Worm (Caenorhabditis elegans) whole organism, young adult: Measurements from ENCODE around the gene wdr-46.

Experiments
- B0019.2 ChIP-seq: fragments of 200-800 bp; sonication (Bioruptor generic); conservative IDR thresholded peaks from 2 replicates; pipeline ENCODE4 v1.3.6; 2022; ENCODE audit warnings: missing genetic modification reagents, missing genetic modification characterization, missing compliant biosample characterization
- C06A6.2 ChIP-seq: fragments of 200-800 bp; sonication (Bioruptor generic); conservative IDR thresholded peaks from 2 replicates; pipeline ENCODE4 v1.3.6; 2022; ENCODE audit warnings: missing genetic modification characterization, missing compliant biosample characterization
- F33H1.4 ChIP-seq: fragments of 200-800 bp; sonication (Bioruptor generic); IDR thresholded peaks from 2 replicates; pipeline ENCODE4 v1.3.6; 2022; ENCODE audit warnings: missing genetic modification reagents, missing genetic modification characterization, missing compliant biosample characterization
- F49E8.2 ChIP-seq: sonication (generic microtip); optimal IDR thresholded peaks from 3 replicates; lab custom pipeline; 2017; ENCODE audit warnings: missing genetic modification characterization, mild to moderate bottlenecking, missing compliant biosample characterization, antibody characterized with exemption, moderate library complexity; ENCODE audit not compliant: insufficient read depth
- F52B5.7 ChIP-seq: sonication (generic microtip); optimal IDR thresholded peaks from 2 replicates; lab custom pipeline; 2016; ENCODE audit warnings: mild to moderate bottlenecking, missing genetic modification characterization, missing compliant biosample characterization
- F57C9.4 ChIP-seq: sonication (generic microtip); optimal IDR thresholded peaks from 2 replicates; lab custom pipeline; 2017; ENCODE audit warnings: mild to moderate bottlenecking, missing genetic modification characterization, missing compliant biosample characterization
- K11D2.4 ChIP-seq: fragments of 200-800 bp; sonication (Bioruptor generic); IDR thresholded peaks from 2 replicates; pipeline ENCODE4 v1.3.6; 2022; ENCODE audit warnings: missing genetic modification reagents, missing genetic modification characterization, missing compliant biosample characterization
- K12H6.12 ChIP-seq: fragments of 200-800 bp; sonication (Bioruptor generic); optimal IDR thresholded peaks from 2 replicates; lab custom pipeline; 2018; ENCODE audit warnings: mild to moderate bottlenecking, missing genetic modification characterization, missing compliant biosample characterization
- Y67H2A.10 ChIP-seq: fragments of 200-800 bp; sonication (Bioruptor generic); conservative IDR thresholded peaks from 2 replicates; pipeline ENCODE4 v1.3.6; 2022; ENCODE audit warnings: missing genetic modification reagents, missing genetic modification characterization, missing compliant biosample characterization
- ama-1 ChIP-seq, 3 experiments: fragments of 150-350 bp in 1 of 3; sonication (generic microtip) in 2 of 3; optimal IDR thresholded peaks; 2 replicates each; lab custom pipeline; 2014 to 2018; ENCODE audit warnings: missing biosample characterization in 2 of 3, missing genetic modification characterization in 2 of 3, missing genetic modification reagents in 2 of 3
- aptf-2 ChIP-seq: fragments of 200-800 bp; sonication (Bioruptor generic); conservative IDR thresholded peaks from 2 replicates; pipeline ENCODE4 v1.3.6; 2022; ENCODE audit warnings: missing genetic modification reagents, missing genetic modification characterization, missing compliant biosample characterization
- aptf-3 ChIP-seq: fragments of 200-800 bp; sonication (Bioruptor generic); IDR thresholded peaks from 2 replicates; pipeline ENCODE4 v1.3.6; 2022; ENCODE audit warnings: missing genetic modification characterization, missing compliant biosample characterization
- atf-7 ChIP-seq: sonication (generic microtip); optimal IDR thresholded peaks from 2 replicates; lab custom pipeline; 2017; ENCODE audit warnings: mild to moderate bottlenecking, missing genetic modification characterization, missing compliant biosample characterization
- attf-6 ChIP-seq: fragments of 200-800 bp; sonication (Bioruptor generic); IDR thresholded peaks from 2 replicates; pipeline ENCODE4 v1.3.6; 2022; ENCODE audit warnings: missing genetic modification reagents, missing genetic modification characterization, missing compliant biosample characterization
- bed-1 ChIP-seq: fragments of 200-800 bp; sonication (Bioruptor generic); IDR thresholded peaks from 2 replicates; pipeline ENCODE4 v1.3.6; 2022; ENCODE audit warnings: missing genetic modification reagents, missing genetic modification characterization, missing compliant biosample characterization
- bed-2 ChIP-seq: fragments of 200-800 bp; sonication (Bioruptor generic); IDR thresholded peaks from 2 replicates; pipeline ENCODE4 v1.3.6; 2022; ENCODE audit warnings: missing genetic modification reagents, missing genetic modification characterization, missing compliant biosample characterization
- ccch-3 ChIP-seq: fragments of 200-800 bp; sonication (Bioruptor generic); optimal IDR thresholded peaks from 2 replicates; lab custom pipeline; 2018; ENCODE audit warnings: mild to moderate bottlenecking, missing genetic modification characterization, missing compliant biosample characterization
- cebp-1 ChIP-seq, 2 experiments: fragments of 200-800 bp in 1 of 2; sonication (Bioruptor generic) in 1 of 2; sonication (generic microtip) in 1 of 2; IDR thresholded peaks in 1 of 2; optimal IDR thresholded peaks in 1 of 2; 2 replicates each; pipeline versions ENCODE4 v1.3.6 to Lab custom; 2017 to 2022; ENCODE audit warnings: missing compliant biosample characterization in 2 of 2, missing genetic modification characterization in 2 of 2, mild to moderate bottlenecking in 1 of 2, missing genetic modification reagents in 1 of 2, moderate library complexity in 1 of 2
- cebp-2 ChIP-seq: fragments of 200-800 bp; sonication (Bioruptor generic); IDR thresholded peaks from 2 replicates; pipeline ENCODE4 v1.3.6; 2022; ENCODE audit warnings: missing genetic modification characterization, missing compliant biosample characterization
- ceh-27 ChIP-seq: fragments of 200-800 bp; sonication (Bioruptor generic); optimal IDR thresholded peaks from 2 replicates; lab custom pipeline; 2018; ENCODE audit warnings: mild to moderate bottlenecking, missing genetic modification characterization, moderate library complexity, missing compliant biosample characterization
- ceh-40 ChIP-seq: fragments of 200-800 bp; sonication (Bioruptor generic); IDR thresholded peaks from 2 replicates; pipeline ENCODE4 v1.3.6; 2022; ENCODE audit warnings: missing genetic modification characterization, missing compliant biosample characterization
- ceh-58 ChIP-seq: fragments of 200-800 bp; sonication (Bioruptor generic); IDR thresholded peaks from 2 replicates; pipeline ENCODE4 v1.3.6; 2022; ENCODE audit warnings: missing genetic modification characterization, missing compliant biosample characterization
- dox-1 ChIP-seq: fragments of 200-800 bp; sonication (Bioruptor generic); IDR thresholded peaks from 2 replicates; pipeline ENCODE4 v1.3.6; 2022; ENCODE audit warnings: missing genetic modification reagents, missing genetic modification characterization, missing compliant biosample characterization
- efl-1 ChIP-seq: fragments of 150-350 bp; optimal IDR thresholded peaks from 2 replicates; lab custom pipeline; 2014; ENCODE audit warnings: missing biosample characterization, missing genetic modification reagents, missing genetic modification characterization
- gei-17 ChIP-seq: fragments of 200-800 bp; sonication (Bioruptor generic); optimal IDR thresholded peaks from 2 replicates; lab custom pipeline; 2018; ENCODE audit warnings: mild to moderate bottlenecking, missing genetic modification characterization, missing compliant biosample characterization
- hlh-12 ChIP-seq: sonication (generic microtip); optimal IDR thresholded peaks from 2 replicates; lab custom pipeline; 2016; ENCODE audit warnings: missing genetic modification characterization, missing compliant biosample characterization
- hmg-20 ChIP-seq: fragments of 200-800 bp; sonication (Bioruptor generic); IDR thresholded peaks from 2 replicates; pipeline ENCODE4 v1.3.6; 2022; ENCODE audit warnings: missing genetic modification reagents, missing genetic modification characterization, missing compliant biosample characterization
- let-526 ChIP-seq: fragments of 200-800 bp; sonication (Bioruptor generic); IDR thresholded peaks from 2 replicates; pipeline ENCODE4 v1.3.6; 2022; ENCODE audit warnings: missing genetic modification reagents, missing genetic modification characterization, missing compliant biosample characterization
- lin-54 ChIP-seq: fragments of 200-800 bp; sonication (Bioruptor generic); optimal IDR thresholded peaks from 2 replicates; lab custom pipeline; 2018; ENCODE audit warnings: mild to moderate bottlenecking, missing genetic modification characterization, missing compliant biosample characterization
- madf-10 ChIP-seq: sonication (generic microtip); optimal IDR thresholded peaks from 2 replicates; lab custom pipeline; 2016; ENCODE audit warnings: mild to moderate bottlenecking, missing genetic modification characterization, missing compliant biosample characterization
- nhr-120 ChIP-seq: fragments of 200-800 bp; sonication (Bioruptor generic); IDR thresholded peaks from 2 replicates; pipeline ENCODE4 v1.3.6; 2022; ENCODE audit warnings: missing genetic modification characterization, missing compliant biosample characterization
- nhr-27 ChIP-seq: fragments of 200-800 bp; sonication (Bioruptor generic); optimal IDR thresholded peaks from 2 replicates; lab custom pipeline; 2018; ENCODE audit warnings: mild to moderate bottlenecking, missing genetic modification characterization, moderate library complexity, missing compliant biosample characterization
- nhr-90 ChIP-seq: sonication (generic microtip); optimal IDR thresholded peaks from 2 replicates; lab custom pipeline; 2016; ENCODE audit warnings: missing genotype, mild to moderate bottlenecking, missing genetic modification characterization, missing compliant biosample characterization
- repo-1 ChIP-seq: sonication (generic microtip); optimal IDR thresholded peaks from 2 replicates; lab custom pipeline; 2017; ENCODE audit warnings: mild to moderate bottlenecking, missing genetic modification characterization, missing compliant biosample characterization
- sdz-38 ChIP-seq: sonication (generic microtip); optimal IDR thresholded peaks from 2 replicates; lab custom pipeline; 2016; ENCODE audit warnings: missing genotype, missing genetic modification characterization, missing compliant biosample characterization
- somi-1 ChIP-seq: fragments of 200-800 bp; sonication (Bioruptor generic); optimal IDR thresholded peaks from 2 replicates; lab custom pipeline; 2018; ENCODE audit warnings: mild to moderate bottlenecking, missing genetic modification characterization, missing compliant biosample characterization
- tlf-1 ChIP-seq: fragments of 200-800 bp; sonication (Bioruptor generic); optimal IDR thresholded peaks from 2 replicates; lab custom pipeline; 2018; ENCODE audit warnings: mild to moderate bottlenecking, missing genetic modification characterization, missing compliant biosample characterization
- unc-62 ChIP-seq: fragments of 150-350 bp; optimal IDR thresholded peaks from 2 replicates; lab custom pipeline; 2014; ENCODE audit warnings: missing biosample characterization, missing genetic modification reagents, missing genetic modification characterization
- zfh-2 ChIP-seq: fragments of 200-800 bp; sonication (Bioruptor generic); conservative IDR thresholded peaks from 2 replicates; pipeline ENCODE4 v1.3.6; 2022; ENCODE audit warnings: missing genetic modification reagents, missing genetic modification characterization, missing compliant biosample characterization
- ztf-26 ChIP-seq: sonication (generic microtip); optimal IDR thresholded peaks from 2 replicates; lab custom pipeline; 2017; ENCODE audit warnings: missing genetic modification characterization, missing compliant biosample characterization
- ztf-28 ChIP-seq: fragments of 200-800 bp; sonication (Bioruptor generic); IDR thresholded peaks from 2 replicates; pipeline ENCODE4 v1.3.6; 2022; ENCODE audit warnings: missing genetic modification reagents, missing genetic modification characterization, missing compliant biosample characterization
- ztf-6 ChIP-seq: fragments of 200-800 bp; sonication (Bioruptor generic); IDR thresholded peaks from 2 replicates; pipeline ENCODE4 v1.3.6; 2022; ENCODE audit warnings: missing genetic modification reagents, missing genetic modification characterization, missing compliant biosample characterization

wdr-46 gene

ce11 chrIV:12391003-12391637, 19.1 kb downstream of the wdr-46 start, which contains the start of the genes rps-23 and dpm-3 (continued):
- TF ChIP-seq ama-1 (optimal IDR thresholded peaks at IDR 0.05; lab: Kevin White, UChicago) (no peak), ama-1 (GFP tag; optimal IDR thresholded peaks at IDR 0.05; lab: Kevin White, UChicago) (no peak), aptf-3 (GFP tag; lab: Robert Waterston, UW) (no peak), cebp-1 (GFP tag; IDR thresholded peaks at IDR 0.05; lab: Robert Waterston, UW) (peak; percentile 83), cebp-1 (tag; optimal IDR thresholded peaks at IDR 0.05; lab: Kevin White, UChicago) (peak; percentile 89), repo-1 (tag; lab: Kevin White, UChicago) (peak; percentile 42), ceh-40 (GFP tag; lab: Robert Waterston, UW) (peak; percentile 86), attf-6 (GFP tag; lab: Robert Waterston, UW) (peak; percentile 86), F52B5.7 (tag; lab: Kevin White, UChicago) (peak; percentile 71), C06A6.2 (peak; percentile 52), ztf-28 (GFP tag; lab: Robert Waterston, UW) (peak; percentile 98)

ce11 chrIV:12396645-12397258, 24.7 kb downstream of the wdr-46 start:
- TF ChIP-seq ceh-27 (GFP tag; lab: Kevin White, UChicago) (no peak), cebp-2 (0 out of 2 replicates have a peak, but pooled peaks have one; percentile 41), let-526 (GFP tag; lab: Robert Waterston, UW) (no peak)

DNA sequence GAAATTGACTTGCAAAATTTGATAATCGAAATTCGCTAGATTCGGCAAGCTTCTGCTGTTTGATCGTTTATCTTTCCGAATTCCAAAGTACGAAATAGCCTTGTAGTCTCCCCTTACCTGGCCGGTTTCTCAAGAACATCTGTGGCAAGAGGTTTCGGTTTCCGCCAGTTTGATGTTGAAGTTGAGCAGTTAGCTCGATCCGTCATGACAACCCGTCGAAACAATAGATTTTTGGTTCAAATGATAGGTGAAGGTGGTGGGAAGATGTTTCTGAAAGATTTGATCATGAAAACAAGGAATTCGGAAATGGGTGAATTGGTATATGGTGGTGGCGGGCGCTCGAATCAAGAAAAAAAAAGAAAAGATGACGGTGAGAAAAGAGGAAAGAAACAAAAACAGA, 26.4 kb downstream of the wdr-46 start, which contains the start of gene acs-20:
Gene acs-20, minus strand, starts transcription at position 270 of the 400 bp plus-strand sequence.
- TF ChIP-seq hlh-12 (tag; lab: Kevin White, UChicago): no peak

DNA sequence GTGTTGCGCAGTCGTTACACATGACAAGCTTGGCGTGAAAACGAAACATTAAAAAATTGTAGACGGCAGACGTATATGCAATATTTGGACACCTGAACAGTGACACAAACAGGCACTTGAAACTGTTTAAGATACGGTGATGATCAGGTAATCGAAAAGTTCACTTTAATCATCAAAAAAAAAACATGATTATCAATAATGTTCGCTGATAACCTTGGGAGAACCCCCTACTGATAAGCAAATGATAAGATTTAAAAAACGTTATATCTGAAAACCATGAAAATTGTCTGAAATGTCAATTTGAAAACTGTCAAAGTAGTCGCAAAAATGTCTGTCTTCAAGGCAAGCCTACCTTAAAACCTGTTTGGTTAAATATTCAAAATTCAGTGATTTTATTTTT, 27.9 kb downstream of the wdr-46 start:
- TF ChIP-seq ztf-6 (GFP tag; lab: Robert Waterston, UW): no peak
- TF ChIP-seq K11D2.4 (GFP tag; lab: Robert Waterston, UW): no peak
- TF ChIP-seq nhr-27 (tag; lab: Kevin White, UChicago): no peak
- TF ChIP-seq bed-1 (GFP tag; lab: Robert Waterston, UW): no peak
- TF ChIP-seq ceh-58: no peak
- TF ChIP-seq aptf-2 (GFP tag; lab: Robert Waterston, UW): no peak
- no peak for TF ChIP-seq F52B5.7 (tag; lab: Kevin White, UChicago)
- peak; percentile 19 for TF ChIP-seq atf-7 (tag; lab: Kevin White, UChicago)
- TF ChIP-seq nhr-90: no peak
- TF ChIP-seq tlf-1 (GFP tag; lab: Kevin White, UChicago): no peak
- no peak for TF ChIP-seq bed-2
- TF ChIP-seq F33H1.4 (GFP tag; lab: Robert Waterston, UW): no peak
- TF ChIP-seq madf-10 (tag; lab: Kevin White, UChicago): no peak
- TF ChIP-seq sdz-38 (tag; lab: Kevin White, UChicago): no peak
- TF ChIP-seq ceh-40 (GFP tag; lab: Robert Waterston, UW): no peak
- no peak for TF ChIP-seq efl-1 (GFP tag; lab: Kevin White, UChicago)
- TF ChIP-seq F57C9.4: no peak
- peak; percentile 10 for TF ChIP-seq lin-54 (GFP tag; lab: Kevin White, UChicago)
- TF ChIP-seq dox-1 (GFP tag; lab: Robert Waterston, UW): peak; percentile 47; the same call in 1 of the 2 replicates
- no peak for TF ChIP-seq zfh-2 (GFP tag; lab: Robert Waterston, UW)
- no peak for TF ChIP-seq ztf-26 (tag; lab: Kevin White, UChicago)
- TF ChIP-seq somi-1 (GFP tag; lab: Kevin White, UChicago): no peak
- TF ChIP-seq Y67H2A.10 (GFP tag; lab: Robert Waterston, UW): no peak
- peak; percentile 69 for TF ChIP-seq unc-62 (GFP tag; lab: Kevin White, UChicago)
- no peak for TF ChIP-seq B0019.2
- TF ChIP-seq F49E8.2: no peak
- no peak for TF ChIP-seq gei-17 (GFP tag; lab: Kevin White, UChicago)
- no peak for TF ChIP-seq nhr-120 (GFP tag; lab: Robert Waterston, UW)
- TF ChIP-seq K12H6.12 (tag; lab: Kevin White, UChicago): no peak
- TF ChIP-seq ccch-3 (GFP tag; lab: Kevin White, UChicago): no peak
- TF ChIP-seq hmg-20 (GFP tag; lab: Robert Waterston, UW): no peak
